Fruit fly (Drosophila melanogaster) whole organism, wandering third instar larva: ENCODE measurements around the gene alpha-Man-Ib.

ENCODE experiments used
- Abd-B ChIP-seq: fragments of >200 bp; optimal IDR thresholded peaks from 2 replicates; lab custom pipeline; 2017; ENCODE audit warnings: missing biosample characterization, missing genetic modification characterization
- CrebA ChIP-seq: fragments of 200-800 bp; sonication (Bioruptor generic); optimal IDR thresholded peaks from 2 replicates; lab custom pipeline; 2016; ENCODE audit warnings: missing biosample characterization, mild to moderate bottlenecking, missing genetic modification characterization, borderline replicate concordance
- Dfd ChIP-seq: fragments of >200 bp; optimal IDR thresholded peaks from 2 replicates; lab custom pipeline; 2017; ENCODE audit warnings: missing biosample characterization, missing genetic modification characterization
- OdsH ChIP-seq: fragments of 200-800 bp; sonication (Bioruptor generic); optimal IDR thresholded peaks from 2 replicates; lab custom pipeline; 2016; ENCODE audit warnings: missing biosample characterization, mild to moderate bottlenecking, missing genetic modification characterization
- Rel ChIP-seq, 2 experiments: fragments of 200-800 bp; sonication (Bioruptor generic) in 1 of 2; optimal IDR thresholded peaks; 2 replicates in 1 of 2; 3 replicates in 1 of 2; lab custom pipeline; 2016 to 2019; ENCODE audit warnings: mild to moderate bottlenecking in 2 of 2, missing biosample characterization in 2 of 2, missing genetic modification characterization in 2 of 2, moderate library complexity in 1 of 2
- Sp1 ChIP-seq: fragments of 200-800 bp; sonication (Bioruptor generic); optimal IDR thresholded peaks from 3 replicates; lab custom pipeline; 2019; ENCODE audit warnings: missing biosample characterization, mild to moderate bottlenecking, missing genetic modification characterization, moderate library complexity
- dmrt93B ChIP-seq: fragments of 200-800 bp; sonication (Bioruptor generic); optimal IDR thresholded peaks from 2 replicates; lab custom pipeline; 2018; ENCODE audit warnings: missing biosample characterization, mild to moderate bottlenecking, missing genetic modification characterization
- pan ChIP-seq: fragments of >200 bp; optimal IDR thresholded peaks from 2 replicates; lab custom pipeline; 2017
- psq ChIP-seq: fragments of 200-800 bp; sonication (Bioruptor generic); optimal IDR thresholded peaks from 3 replicates; lab custom pipeline; 2017; ENCODE audit warnings: missing biosample characterization, mild to moderate bottlenecking, missing genetic modification characterization, moderate library complexity
- rgr ChIP-seq: fragments of 200-800 bp; sonication (Bioruptor generic); optimal IDR thresholded peaks from 3 replicates; lab custom pipeline; 2016; ENCODE audit warnings: missing biosample characterization, mild to moderate bottlenecking, missing genetic modification characterization

- TF ChIP-seq Sp1 (peak; percentile 72), dmrt93B (GFP tag; lab: Kevin White, UChicago) (no peak), OdsH (peak; percentile 53), pan (no peak), Dfd (no peak), Rel (GFP tag; optimal IDR thresholded peaks at IDR 0.05; lab: Kevin White, UChicago) (no peak), Rel (tag; optimal IDR thresholded peaks at IDR 0.05; lab: Kevin White, UChicago) (peak; percentile 43), psq (peak; percentile 50), CrebA (GFP tag; lab: Kevin White, UChicago) (no peak), rgr (GFP tag; lab: Kevin White, UChicago) (no peak), Abd-B (no peak)
These were observed at the start of gene alpha-Man-Ib, which contains the start of gene Pdhb for dm6 chr3R:29112398-29113150.
